Worm (Caenorhabditis elegans) whole organism, early embryonic: ENCODE results near the gene F18F11.4.

Experiments
- B0310.2 ChIP-seq: sonication (generic microtip); optimal IDR thresholded peaks from 2 replicates; lab custom pipeline; 2016; ENCODE audit warnings: mild to moderate bottlenecking, missing genetic modification characterization, missing compliant biosample characterization
- F13C5.2 ChIP-seq: sonication (generic microtip); optimal IDR thresholded peaks from 2 replicates; lab custom pipeline; 2017; ENCODE audit warnings: mild to moderate bottlenecking, missing genetic modification characterization, inconsistent platforms, missing compliant biosample characterization
- aly-1 ChIP-seq: sonication (generic microtip); optimal IDR thresholded peaks from 2 replicates; lab custom pipeline; 2016; ENCODE audit warnings: missing genetic modification characterization, missing compliant biosample characterization
- ama-1 ChIP-seq: fragments of 150-350 bp; optimal IDR thresholded peaks from 2 replicates; lab custom pipeline; 2014
- ceh-13 ChIP-seq: fragments of 200-800 bp; sonication (Bioruptor generic); optimal IDR thresholded peaks from 2 replicates; lab custom pipeline; 2018; ENCODE audit warnings: mild to moderate bottlenecking, missing genetic modification characterization, missing compliant biosample characterization
- ceh-36 ChIP-seq: sonication (generic microtip); optimal IDR thresholded peaks from 2 replicates; lab custom pipeline; 2016; ENCODE audit warnings: missing genetic modification characterization, inconsistent platforms, missing compliant biosample characterization
- ets-7 ChIP-seq: sonication (generic microtip); optimal IDR thresholded peaks from 2 replicates; lab custom pipeline; 2016; ENCODE audit warnings: missing genotype, missing genetic modification characterization, missing compliant biosample characterization
- tbx-37 ChIP-seq: fragments of 200-800 bp; sonication (Bioruptor generic); conservative IDR thresholded peaks from 2 replicates; pipeline ENCODE4 v1.3.6; 2022; ENCODE audit warnings: missing genetic modification reagents, missing genetic modification characterization, missing compliant biosample characterization
- tra-4 ChIP-seq: sonication (generic microtip); optimal IDR thresholded peaks from 2 replicates; lab custom pipeline; 2017; ENCODE audit warnings: missing genetic modification characterization, missing compliant biosample characterization

DNA sequence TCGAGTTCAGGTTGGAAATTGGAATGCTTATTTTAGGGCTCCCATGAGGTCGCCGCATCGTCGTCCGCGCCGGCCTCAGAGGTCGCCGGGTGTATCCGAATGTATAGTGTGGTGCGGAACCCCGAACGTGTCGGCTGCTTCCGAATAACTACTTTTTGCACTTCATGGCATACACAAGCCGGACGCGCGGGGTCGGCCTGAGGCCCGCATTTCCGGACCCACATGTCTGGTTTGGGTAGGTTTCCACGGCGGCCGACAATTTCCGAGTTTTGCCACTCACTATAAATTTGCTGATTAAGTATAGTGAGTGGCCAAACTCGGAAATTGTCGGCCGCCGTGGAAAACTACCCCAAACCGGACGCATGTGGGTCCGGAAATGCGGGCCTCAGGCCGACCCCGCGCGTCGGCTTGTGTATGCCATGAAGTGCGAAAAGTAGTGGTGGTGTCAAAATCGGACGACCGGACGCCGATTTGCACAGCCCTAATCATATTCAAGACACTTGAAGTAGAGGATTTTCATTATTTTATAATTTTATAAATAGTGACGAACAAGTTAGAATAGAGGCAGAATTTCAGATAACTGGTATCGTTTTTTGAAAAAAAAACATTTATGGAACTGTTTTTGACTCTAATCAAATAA is 7.7 kb downstream of the F18F11.4 start:
- TF ChIP-seq ama-1 (lab: Kevin White, UChicago) = no peak
- TF ChIP-seq F13C5.2 = no peak
- no peak for TF ChIP-seq tra-4 (tag; lab: Kevin White, UChicago)
- no peak for TF ChIP-seq ceh-13
- TF ChIP-seq tbx-37 (GFP tag; lab: Robert Waterston, UW) = no peak
- no peak for TF ChIP-seq ceh-36 (tag; lab: Kevin White, UChicago)
- no peak for TF ChIP-seq B0310.2 (tag; lab: Kevin White, UChicago)
- TF ChIP-seq aly-1 (tag; lab: Kevin White, UChicago) = no peak
- no peak for TF ChIP-seq ets-7
